Fruit fly (Drosophila melanogaster) whole organism, pupa: ENCODE results near the gene Lcp65Ag1.

Experiments
- CG10348 ChIP-seq: fragments of 200-800 bp; sonication (Bioruptor generic); IDR thresholded peaks from 2 replicates; pipeline ENCODE4 v1.3.6; 2022; ENCODE audit warnings: missing biosample characterization, missing genetic modification characterization
- CG12605 ChIP-seq: fragments of 200-800 bp; sonication (Bioruptor generic); IDR thresholded peaks from 2 replicates; pipeline ENCODE4 v1.3.6; 2022; ENCODE audit warnings: missing biosample characterization, missing genetic modification characterization
- CG13204 ChIP-seq: fragments of 200-800 bp; sonication (Bioruptor generic); optimal IDR thresholded peaks from 2 replicates; lab custom pipeline; 2018; ENCODE audit warnings: missing biosample characterization, mild to moderate bottlenecking, missing genetic modification characterization, moderate library complexity
- CG14655 ChIP-seq: fragments of 200-800 bp; sonication (Bioruptor generic); optimal IDR thresholded peaks from 3 replicates; lab custom pipeline; 2017; ENCODE audit warnings: mild to moderate bottlenecking, missing biosample characterization, missing genetic modification reagents, missing genetic modification characterization
- CG15710 ChIP-seq: fragments of 200-800 bp; sonication (Bioruptor generic); optimal IDR thresholded peaks from 2 replicates; lab custom pipeline; 2018; ENCODE audit warnings: missing biosample characterization, mild to moderate bottlenecking, missing genetic modification characterization, moderate library complexity
- CG17806 ChIP-seq: fragments of 200-800 bp; sonication (Bioruptor generic); optimal IDR thresholded peaks from 2 replicates; lab custom pipeline; 2018; ENCODE audit warnings: missing biosample characterization, mild to moderate bottlenecking, missing genetic modification characterization, moderate library complexity
- CG32121 ChIP-seq: fragments of 200-800 bp; sonication (Bioruptor generic); IDR thresholded peaks from 2 replicates; pipeline ENCODE4 v1.3.6; 2022; ENCODE audit warnings: missing biosample characterization, missing genetic modification characterization
- CG34367 ChIP-seq: fragments of 200-800 bp; sonication (Bioruptor generic); optimal IDR thresholded peaks from 2 replicates; lab custom pipeline; 2018; ENCODE audit warnings: missing biosample characterization, mild to moderate bottlenecking, missing genetic modification characterization
- CG4496 ChIP-seq: fragments of 200-800 bp; sonication (Bioruptor generic); IDR thresholded peaks from 3 replicates; pipeline ENCODE4 v1.3.6; 2022; ENCODE audit warnings: missing biosample characterization, missing genetic modification characterization
- CG8159 ChIP-seq: fragments of 200-800 bp; sonication (Bioruptor generic); optimal IDR thresholded peaks from 3 replicates; lab custom pipeline; 2018; ENCODE audit warnings: missing biosample characterization, mild to moderate bottlenecking, missing genetic modification characterization, moderate library complexity
- CG8301 ChIP-seq: fragments of 200-800 bp; sonication (Bioruptor generic); optimal IDR thresholded peaks from 2 replicates; lab custom pipeline; 2018; ENCODE audit warnings: missing biosample characterization, mild to moderate bottlenecking, missing genetic modification characterization
- CG9948 ChIP-seq: fragments of 200-800 bp; sonication (Bioruptor generic); optimal IDR thresholded peaks from 2 replicates; lab custom pipeline; 2018; ENCODE audit warnings: missing biosample characterization, mild to moderate bottlenecking, missing genetic modification characterization, moderate library complexity
- D1 ChIP-seq: fragments of 200-800 bp; sonication (Bioruptor generic); optimal IDR thresholded peaks from 2 replicates; lab custom pipeline; 2018; ENCODE audit warnings: missing biosample characterization, mild to moderate bottlenecking, missing genetic modification characterization, moderate library complexity
- EcR ChIP-seq: fragments of 200-800 bp; sonication (Bioruptor generic); optimal IDR thresholded peaks from 3 replicates; lab custom pipeline; 2019; ENCODE audit warnings: missing biosample characterization, missing genetic modification characterization, mild to moderate bottlenecking, moderate library complexity, missing genetic modification reagents
- Ets98B ChIP-seq: fragments of 200-800 bp; sonication (Bioruptor generic); IDR thresholded peaks from 2 replicates; pipeline ENCODE4 v1.3.6; 2022; ENCODE audit warnings: missing biosample characterization, missing genetic modification characterization
- Pif1A ChIP-seq: fragments of 200-800 bp; sonication (Bioruptor generic); optimal IDR thresholded peaks from 3 replicates; lab custom pipeline; 2016; ENCODE audit warnings: missing biosample characterization, missing genetic modification characterization
- Pif1B ChIP-seq: fragments of 200-800 bp; sonication (Bioruptor generic); optimal IDR thresholded peaks from 3 replicates; lab custom pipeline; 2016; ENCODE audit warnings: missing biosample characterization, missing genetic modification characterization
- Snoo ChIP-seq: fragments of 200-800 bp; sonication (Bioruptor generic); optimal IDR thresholded peaks from 3 replicates; lab custom pipeline; 2017; ENCODE audit warnings: missing biosample characterization, mild to moderate bottlenecking, missing genetic modification characterization, inconsistent platforms
- fd96Ca ChIP-seq: fragments of 200-800 bp; sonication (Bioruptor generic); IDR thresholded peaks from 3 replicates; pipeline ENCODE4 v1.3.6; 2022; ENCODE audit warnings: missing biosample characterization, missing genetic modification characterization
- gl ChIP-seq: fragments of 200-800 bp; sonication (Bioruptor generic); optimal IDR thresholded peaks from 2 replicates; lab custom pipeline; 2018; ENCODE audit warnings: missing biosample characterization, mild to moderate bottlenecking, missing genetic modification characterization
- rn ChIP-seq: fragments of 200-800 bp; sonication (Bioruptor generic); IDR thresholded peaks from 2 replicates; pipeline ENCODE4 v1.3.6; 2022; ENCODE audit warnings: missing biosample characterization, missing genetic modification characterization

Lcp65Ag1 gene

DNA sequence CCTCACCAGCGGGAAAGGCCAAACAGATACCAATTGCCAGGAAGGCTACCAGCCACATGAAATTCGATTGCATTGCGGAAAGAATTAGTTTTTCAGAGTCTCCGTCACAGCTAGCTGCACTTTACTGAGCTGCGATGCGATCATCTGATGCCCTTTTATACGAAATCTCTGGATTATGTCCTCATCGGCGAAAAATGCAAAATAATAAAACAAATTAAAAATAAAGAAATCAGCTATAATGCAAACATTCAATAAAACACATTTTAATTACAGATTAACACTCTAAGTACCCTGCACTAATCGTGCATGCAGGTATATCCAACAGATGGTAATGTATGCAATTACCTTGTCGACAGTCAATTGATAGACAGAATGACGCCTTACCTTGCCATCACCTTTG, 3.1 kb downstream of the Lcp65Ag1 start, which contains the start of gene Cpr65Au:
TSS of gene Cpr65Au (minus strand) at position 101 of the 400 bp plus-strand sequence.
- TF ChIP-seq rn (GFP tag; lab: Robert Waterston, UW) (0 out of 2 replicates have a peak, but pooled peaks have one; percentile 9), CG8301 (tag; lab: Kevin White, UChicago) (no peak)

DNA sequence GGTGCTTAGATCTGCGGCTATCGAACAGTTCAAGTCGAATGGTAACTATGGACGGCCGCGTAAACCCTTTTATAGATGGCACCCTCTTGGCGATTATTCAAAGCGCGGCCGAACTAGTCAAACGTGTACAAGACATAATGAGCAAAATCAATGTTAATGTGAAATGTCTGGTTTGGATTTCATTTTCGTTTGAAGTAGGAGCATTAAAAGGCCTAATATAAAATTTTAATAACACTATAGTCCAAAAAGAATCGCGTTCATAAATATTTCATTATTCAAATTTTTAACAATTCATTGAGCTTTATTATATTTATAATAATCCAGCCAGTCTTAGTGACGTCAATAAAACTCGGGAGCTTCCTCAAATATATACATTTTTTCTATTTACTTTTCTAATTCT, 4.1 kb downstream of the Lcp65Ag1 start, which contains the start of gene Lcp65Ag3:
TSS of gene Lcp65Ag3 (minus strand) at position 46 of the 400 bp plus-strand sequence.
- TF ChIP-seq Pif1A (no peak), CG17806 (tag; lab: Kevin White, UChicago) (no peak), Pif1B (GFP tag; lab: Kevin White, UChicago) (no peak), Ets98B (GFP tag; lab: Robert Waterston, UW) (no peak), fd96Ca (GFP tag; lab: Robert Waterston, UW) (no peak), CG8159 (tag; lab: Kevin White, UChicago) (no peak), CG9948 (tag; lab: Kevin White, UChicago) (no peak), D1 (tag; lab: Kevin White, UChicago) (no peak), Snoo (tag; lab: Kevin White, UChicago) (no peak), CG10348 (no peak), CG4496 (GFP tag; lab: Robert Waterston, UW) (no peak), CG15710 (no peak), CG8301 (tag; lab: Kevin White, UChicago) (no peak), CG32121 (no peak), gl (tag; lab: Kevin White, UChicago) (no peak), CG14655 (GFP tag; lab: Kevin White, UChicago) (no peak), CG12605 (GFP tag; lab: Robert Waterston, UW) (no peak), rn (GFP tag; lab: Robert Waterston, UW) (no peak)

DNA sequence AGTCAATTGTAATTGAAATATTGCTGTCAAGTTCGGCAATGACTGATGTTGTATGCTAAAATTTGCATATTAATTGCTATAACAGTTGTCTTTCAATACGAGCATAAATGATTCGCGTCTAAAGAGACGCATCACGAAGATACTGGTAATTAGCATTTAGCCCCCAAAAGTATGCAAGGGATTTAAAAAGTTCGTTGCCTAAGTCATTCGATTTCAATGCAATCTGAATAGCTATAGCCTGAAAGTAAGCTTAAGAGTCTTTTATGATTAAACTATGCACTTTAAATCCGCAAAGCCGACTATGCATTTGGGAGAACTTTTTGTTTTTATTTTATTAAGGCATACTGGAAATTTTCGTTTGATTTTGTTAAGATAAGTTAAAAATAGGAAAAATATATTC, 5.5 kb downstream of the Lcp65Ag1 start:
- no peak for TF ChIP-seq CG32121
- no peak for TF ChIP-seq EcR (GFP tag; lab: Kevin White, UChicago)
- peak; percentile 20 for TF ChIP-seq D1 (tag; lab: Kevin White, UChicago)
- TF ChIP-seq CG12605 (GFP tag; lab: Robert Waterston, UW) = no peak
- no peak for TF ChIP-seq CG4496 (GFP tag; lab: Robert Waterston, UW)

DNA sequence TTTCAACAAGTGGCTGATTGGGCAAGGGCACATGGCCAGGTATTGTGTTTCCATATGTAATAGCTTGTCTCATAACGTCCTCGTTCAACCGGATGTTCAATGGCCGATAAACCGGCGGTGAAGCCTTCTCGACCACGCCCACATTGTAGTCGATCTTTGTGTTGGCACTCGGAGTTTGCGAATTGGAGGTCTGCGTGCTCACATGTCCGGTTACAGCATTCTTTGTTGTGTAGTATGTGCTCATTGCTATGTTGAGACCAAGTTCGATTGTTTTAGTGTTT, 9.7 kb downstream of the Lcp65Ag1 start:
- TF ChIP-seq CG13204 (GFP tag; lab: Kevin White, UChicago) = no peak
- no peak for TF ChIP-seq CG34367
- no peak for TF ChIP-seq rn (GFP tag; lab: Robert Waterston, UW)
- TF ChIP-seq gl (tag; lab: Kevin White, UChicago) = no peak
- TF ChIP-seq CG17806 (tag; lab: Kevin White, UChicago) = no peak
- no peak for TF ChIP-seq CG8159 (tag; lab: Kevin White, UChicago)
- TF ChIP-seq Pif1A = no peak
- TF ChIP-seq CG12605 (GFP tag; lab: Robert Waterston, UW) = no peak
- TF ChIP-seq, all 21 proteins: peak for 0

DNA sequence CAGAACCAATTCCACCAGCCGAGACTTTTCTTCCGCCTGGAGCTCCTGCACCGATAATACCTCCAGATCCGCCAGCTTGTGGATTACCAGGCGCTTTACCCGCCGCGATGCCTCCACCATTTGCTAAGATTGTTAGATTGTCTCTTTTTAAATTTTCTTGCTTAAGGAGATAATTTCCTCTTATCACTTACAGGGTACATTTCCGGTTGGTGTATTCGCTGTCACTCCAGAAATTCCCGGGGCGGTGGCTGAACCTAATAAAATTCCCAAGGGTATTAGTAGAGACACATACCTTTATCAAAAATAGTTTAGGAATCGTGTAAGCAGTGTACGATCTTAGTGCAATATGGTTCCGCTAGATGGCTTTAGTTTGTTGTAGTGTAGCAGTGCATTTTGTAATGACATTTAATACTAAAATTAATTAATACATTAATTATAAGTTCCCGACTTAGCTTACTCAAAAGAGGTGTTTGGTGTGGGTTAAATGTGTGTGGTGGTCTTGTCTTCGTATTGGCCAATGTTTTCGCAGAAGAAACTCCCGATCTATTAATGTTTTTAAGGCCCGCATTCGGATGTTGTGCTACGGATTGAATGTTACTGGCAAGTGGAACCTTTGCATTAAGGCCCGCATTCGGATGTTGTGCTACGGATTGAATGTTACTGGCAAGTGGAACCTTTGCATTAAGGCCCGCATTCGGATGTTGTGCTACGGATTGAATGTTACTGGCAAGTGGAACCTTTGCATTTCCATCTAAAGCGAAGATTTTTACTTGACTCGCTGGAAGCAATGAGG, 10.3 kb downstream of the Lcp65Ag1 start:
- TF ChIP-seq Pif1A (peak; percentile 15), CG10348 (no peak), rn (GFP tag; lab: Robert Waterston, UW) (peak; percentile 25; the same call in 1 of the 2 replicates), CG17806 (tag; lab: Kevin White, UChicago) (no peak)

DNA sequence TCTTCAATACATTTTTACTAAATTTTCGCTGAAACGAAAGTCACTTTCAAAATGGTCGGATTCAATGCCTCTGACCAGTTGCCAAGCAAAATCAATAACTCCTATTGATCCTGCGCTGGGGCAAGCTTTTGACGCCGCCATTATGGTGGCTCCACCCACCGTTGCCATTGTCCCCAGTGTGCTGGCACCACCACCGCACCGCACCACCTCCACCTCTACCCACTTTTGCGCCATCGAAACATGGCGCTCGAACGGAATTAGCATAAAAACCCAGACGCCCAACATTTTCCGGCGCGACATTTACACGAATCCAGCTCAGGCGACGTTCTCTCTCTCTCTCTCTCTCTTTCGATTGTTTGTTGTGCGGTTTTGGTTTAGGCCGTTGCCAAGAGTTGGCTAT, 18.2 kb downstream of the Lcp65Ag1 start:
- no peak for TF ChIP-seq CG14655 (GFP tag; lab: Kevin White, UChicago)
- TF ChIP-seq CG34367 = no peak
- no peak for TF ChIP-seq fd96Ca (GFP tag; lab: Robert Waterston, UW)
- TF ChIP-seq CG17806 (tag; lab: Kevin White, UChicago) = no peak
- TF ChIP-seq CG10348 = no peak
- no peak for TF ChIP-seq CG8159 (tag; lab: Kevin White, UChicago)
- no peak for TF ChIP-seq CG8301 (tag; lab: Kevin White, UChicago)
- TF ChIP-seq CG32121 = no peak
- no peak for TF ChIP-seq CG15710
- no peak for TF ChIP-seq EcR (GFP tag; lab: Kevin White, UChicago)
- TF ChIP-seq CG9948 (tag; lab: Kevin White, UChicago) = no peak

DNA sequence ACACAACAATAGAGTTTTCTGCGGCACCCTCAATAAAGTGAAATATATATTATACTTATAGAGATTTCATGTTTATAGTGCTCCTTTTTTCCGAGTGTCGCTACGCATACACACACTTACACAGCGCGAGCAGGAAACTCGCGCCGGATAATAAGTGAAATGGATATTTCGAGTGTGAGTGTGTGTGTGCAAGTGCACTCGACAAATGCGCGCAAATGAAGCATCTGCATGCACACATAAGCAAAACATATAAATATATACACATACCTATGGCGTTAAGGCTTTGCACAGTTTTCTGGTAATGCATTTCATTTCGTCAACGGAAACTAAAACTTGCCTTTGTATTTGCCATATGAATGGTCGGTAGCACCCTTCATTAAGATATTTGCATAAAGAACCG, 19.6 kb downstream of the Lcp65Ag1 start:
- no peak for TF ChIP-seq CG10348
- no peak for TF ChIP-seq CG12605 (GFP tag; lab: Robert Waterston, UW)
- TF ChIP-seq CG4496 (GFP tag; lab: Robert Waterston, UW) = no peak
- no peak for TF ChIP-seq Pif1A
- TF ChIP-seq CG8159 (tag; lab: Kevin White, UChicago) = no peak
- no peak for TF ChIP-seq CG17806 (tag; lab: Kevin White, UChicago)
- TF ChIP-seq Snoo (tag; lab: Kevin White, UChicago) = no peak
- TF ChIP-seq gl (tag; lab: Kevin White, UChicago) = no peak
